Fruit fly (Drosophila melanogaster) whole organism, embryonic: ENCODE data around the gene saturn.

Experiments
- Xbp1 ChIP-seq: fragments of 200-800 bp; sonication (Bioruptor generic); optimal IDR thresholded peaks from 3 replicates; lab custom pipeline; 2016; ENCODE audit warnings: missing biosample characterization, mild to moderate bottlenecking, missing genetic modification characterization
- ato ChIP-seq: fragments of 200-800 bp; sonication (Bioruptor generic); IDR thresholded peaks from 2 replicates; pipeline ENCODE4 v1.3.6; 2022; ENCODE audit warnings: missing biosample characterization, missing genetic modification characterization; ENCODE audit not compliant: partially characterized antibody
- cas ChIP-seq: fragments of 200-800 bp; sonication (Bioruptor generic); IDR thresholded peaks from 2 replicates; pipeline ENCODE4 v1.3.6; 2022; ENCODE audit warnings: missing biosample characterization, missing genetic modification characterization
- dan ChIP-seq: fragments of 200-800 bp; sonication (Bioruptor generic); IDR thresholded peaks from 2 replicates; pipeline ENCODE4 v1.3.6; 2022; ENCODE audit warnings: missing biosample characterization, missing genetic modification characterization
- eyg ChIP-seq: fragments of 200-800 bp; sonication (Bioruptor generic); optimal IDR thresholded peaks from 3 replicates; lab custom pipeline; 2016; ENCODE audit warnings: missing biosample characterization, missing genetic modification characterization
- ham ChIP-seq: fragments of 200-800 bp; sonication (Bioruptor generic); IDR thresholded peaks from 2 replicates; pipeline ENCODE4 v1.3.6; 2022; ENCODE audit warnings: missing biosample characterization, missing genetic modification characterization
- ind ChIP-seq: fragments of 200-800 bp; sonication (Bioruptor generic); optimal IDR thresholded peaks from 3 replicates; lab custom pipeline; 2016; ENCODE audit warnings: missing biosample characterization, missing genetic modification characterization
- sima ChIP-seq: fragments of 200-800 bp; sonication (Bioruptor generic); optimal IDR thresholded peaks from 2 replicates; lab custom pipeline; 2016; ENCODE audit warnings: missing biosample characterization, missing genetic modification characterization

DNA sequence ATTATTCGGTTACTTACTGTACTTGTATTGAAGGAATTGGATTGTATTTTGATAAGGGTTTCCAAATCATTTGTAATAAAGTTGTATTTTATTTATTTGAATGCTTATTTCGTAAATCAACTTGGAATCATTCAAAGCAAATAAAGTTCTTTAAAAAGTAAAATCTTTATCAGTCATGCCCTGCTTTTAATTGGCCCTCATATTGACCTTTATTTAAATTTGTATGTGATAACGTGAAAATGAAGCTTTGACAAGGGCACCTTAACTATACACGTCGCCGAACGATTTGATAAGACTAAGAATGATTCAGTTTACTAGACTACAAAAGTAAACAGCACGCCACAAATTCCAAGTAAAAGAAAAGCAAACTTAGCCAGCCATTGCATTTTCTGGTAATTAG is 19.1 kb downstream of the saturn start:
- no peak for TF ChIP-seq ham (GFP tag; lab: Robert Waterston, UW)
- no peak for TF ChIP-seq eyg
- TF ChIP-seq sima (GFP tag; lab: Kevin White, UChicago) = no peak
- TF ChIP-seq ind (GFP tag; lab: Kevin White, UChicago) = no peak
- no peak for TF ChIP-seq ato (GFP tag; lab: Robert Waterston, UW)
- no peak for TF ChIP-seq Xbp1
- TF ChIP-seq cas (GFP tag; lab: Robert Waterston, UW) = no peak
- TF ChIP-seq dan (GFP tag; lab: Robert Waterston, UW) = no peak
